Worm (Caenorhabditis elegans): ENCODE data around the gene ndx-2.

The ndx-2 gene

DNA sequence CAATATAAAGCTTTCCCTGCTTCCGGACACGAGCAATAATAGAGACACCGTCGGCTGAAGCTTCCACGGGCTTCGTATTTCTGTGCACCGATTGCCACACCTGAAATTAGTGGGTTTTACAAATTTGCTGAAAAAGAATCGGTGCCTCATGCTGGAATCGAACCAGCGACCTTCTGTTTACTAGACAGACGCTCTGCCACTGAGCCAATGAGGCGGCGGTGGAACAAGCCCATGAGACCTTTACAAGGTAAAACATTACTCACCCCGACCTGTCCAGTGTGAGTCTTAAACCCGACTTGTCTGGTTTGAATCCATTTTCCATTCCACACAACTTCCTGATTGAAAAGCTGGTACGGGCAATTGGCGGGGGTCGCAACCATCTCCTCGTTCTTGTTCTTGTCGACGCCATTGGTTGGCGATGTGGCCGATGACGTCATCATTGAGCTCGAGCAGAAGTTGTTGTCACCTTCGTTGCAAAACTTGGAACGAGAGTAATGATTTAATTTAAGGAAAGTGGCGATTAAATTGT is at the start of gene ndx-2:
Gene ndx-2, minus strand, starts transcription at position 479 of the 529 bp plus-strand sequence.
- TF ChIP-seq W03F9.2 (tag; optimal IDR thresholded peaks at IDR 0.05) (no peak), him-1 (tag; optimal IDR thresholded peaks at IDR 0.05) (no peak), dao-5 (tag; optimal IDR thresholded peaks at IDR 0.05) (peak; percentile 33)

DNA sequence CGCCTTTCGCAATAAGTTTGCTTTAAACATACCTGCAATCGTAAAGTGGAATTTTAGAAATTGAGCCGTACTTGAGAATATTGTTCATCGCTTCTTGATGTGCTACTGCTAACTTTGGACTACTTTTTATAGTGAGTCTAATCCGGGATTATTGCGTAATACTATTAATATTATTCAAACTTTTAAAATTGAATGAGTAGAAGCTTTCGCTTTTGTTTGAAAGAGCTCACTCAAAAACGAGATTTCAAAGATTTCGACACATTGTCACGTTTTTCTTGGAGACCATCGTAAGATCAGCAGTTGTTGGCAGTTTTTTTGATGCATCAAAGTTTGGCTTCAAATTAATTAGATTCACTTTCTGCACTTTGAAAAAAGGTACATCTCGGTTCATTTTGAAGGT is 48.7 kb upstream of the ndx-2 start, which contains the start of gene srt-28:
Gene srt-28, minus strand, starts transcription at position 101 of the 400 bp plus-strand sequence.
- TF ChIP-seq dao-5 (tag; optimal IDR thresholded peaks at IDR 0.05) (no peak), him-1 (tag; optimal IDR thresholded peaks at IDR 0.05) (no peak), W03F9.2 (tag; optimal IDR thresholded peaks at IDR 0.05) (no peak)

DNA sequence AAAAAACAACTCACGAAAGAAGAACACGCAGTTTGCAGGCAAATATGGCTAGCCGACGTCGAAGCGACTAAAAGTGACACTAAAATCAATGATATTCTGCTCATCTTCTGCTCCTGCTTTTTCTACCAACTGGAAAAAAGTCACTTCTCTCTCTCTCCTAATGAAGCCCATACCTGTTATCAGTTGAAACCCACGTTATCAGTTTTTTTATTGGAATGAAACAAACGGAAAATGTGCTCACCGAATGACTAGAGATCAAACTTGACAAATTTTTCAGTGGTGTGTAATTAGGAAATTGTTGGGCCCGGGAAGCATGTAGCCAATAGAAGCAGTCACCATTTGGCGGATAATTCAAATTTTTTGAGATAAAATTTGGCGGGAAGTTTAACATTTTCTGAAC is 46.6 kb upstream of the ndx-2 start, which contains the start of gene C24B9.3:
Gene C24B9.3, minus strand, starts transcription at position 171 of the 400 bp plus-strand sequence.
- TF ChIP-seq dao-5 (tag; optimal IDR thresholded peaks at IDR 0.05) (no peak), W03F9.2 (tag; optimal IDR thresholded peaks at IDR 0.05) (no peak), him-1 (tag; optimal IDR thresholded peaks at IDR 0.05) (no peak)

DNA sequence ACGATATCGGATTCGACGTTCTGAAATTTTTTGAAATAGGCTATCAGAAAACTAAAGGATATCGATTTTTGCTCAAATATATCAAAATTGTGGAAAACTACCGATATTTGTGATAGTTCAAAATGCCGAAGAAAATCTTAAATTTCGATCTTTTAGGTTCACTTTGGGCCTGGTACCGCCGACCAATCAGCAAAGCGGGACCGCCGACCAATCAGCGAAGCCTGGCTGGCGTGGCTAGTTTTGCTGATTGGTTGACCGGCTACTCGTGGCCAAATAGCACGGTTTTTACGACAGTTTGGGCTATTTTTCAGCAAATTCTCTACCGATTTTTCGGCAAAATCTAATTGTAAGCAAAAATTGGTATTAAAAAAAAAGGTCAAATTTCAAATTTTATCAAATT is 45.4 kb upstream of the ndx-2 start:
- no peak for TF ChIP-seq dao-5 (tag; optimal IDR thresholded peaks at IDR 0.05)

DNA sequence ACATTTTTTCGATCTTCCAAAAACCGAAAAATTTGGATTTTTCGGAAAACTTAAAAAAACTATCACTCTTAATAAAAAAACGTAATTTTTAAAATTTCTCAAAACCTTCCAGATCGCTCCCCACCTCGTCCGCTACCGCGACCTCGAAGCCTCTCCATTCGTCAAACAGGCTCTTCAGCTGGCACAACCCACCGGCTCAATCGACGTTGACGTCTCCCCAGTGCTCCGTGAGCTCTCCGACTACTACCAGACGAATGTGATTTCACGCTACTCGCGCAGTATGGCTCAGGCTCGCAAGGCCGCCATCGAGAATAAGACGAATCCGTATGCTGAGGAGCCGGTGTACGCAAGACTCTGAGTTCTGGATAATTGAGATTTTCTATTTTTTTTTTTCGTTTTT is 41.6 kb upstream of the ndx-2 start:
- TF ChIP-seq him-1 (tag; optimal IDR thresholded peaks at IDR 0.05) (no peak), W03F9.2 (tag; optimal IDR thresholded peaks at IDR 0.05) (no peak), dao-5 (tag; optimal IDR thresholded peaks at IDR 0.05) (no peak)

DNA sequence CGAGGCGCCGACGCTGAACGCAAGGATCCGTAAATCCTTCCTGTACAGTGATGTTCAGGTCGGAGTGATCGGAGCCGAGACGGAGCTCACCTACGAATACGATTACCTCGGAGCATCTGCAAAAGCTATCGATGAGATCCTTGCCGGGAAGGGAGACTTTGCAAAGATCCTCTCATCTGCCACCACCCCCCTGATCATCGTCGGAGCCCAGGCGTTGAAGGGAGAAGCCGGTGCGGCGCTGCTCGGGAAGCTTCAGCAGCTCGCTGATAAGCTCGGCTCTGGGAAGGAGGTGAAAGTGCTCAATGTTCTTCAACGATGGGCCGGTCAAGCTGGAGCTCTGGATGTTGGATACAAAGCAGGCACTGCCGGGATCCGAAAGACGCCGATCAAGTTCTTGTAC is 38.5 kb upstream of the ndx-2 start:
- TF ChIP-seq dao-5 (tag; optimal IDR thresholded peaks at IDR 0.05) (no peak), W03F9.2 (tag; optimal IDR thresholded peaks at IDR 0.05) (no peak), him-1 (tag; optimal IDR thresholded peaks at IDR 0.05) (no peak)

DNA sequence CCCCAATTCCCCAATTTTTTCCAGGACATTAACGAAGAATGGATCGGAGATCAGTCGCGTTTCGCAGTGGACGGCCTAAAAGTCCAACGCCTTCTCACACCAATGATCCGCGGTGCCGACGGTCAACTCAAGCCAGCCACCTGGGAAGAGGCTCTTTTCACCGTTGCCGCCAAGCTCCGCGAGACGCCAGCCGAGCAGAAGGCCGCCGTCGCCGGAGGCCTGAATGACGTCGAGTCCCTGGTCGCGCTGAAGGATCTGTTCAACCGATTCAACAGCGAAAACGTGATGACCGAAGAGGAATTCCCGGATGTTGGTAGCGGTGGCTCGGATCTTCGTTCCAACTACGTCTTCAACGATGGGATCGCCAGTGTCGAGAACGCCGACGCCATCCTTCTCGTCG is 38.1 kb upstream of the ndx-2 start:
- TF ChIP-seq dao-5 (tag; optimal IDR thresholded peaks at IDR 0.05) (no peak), him-1 (tag; optimal IDR thresholded peaks at IDR 0.05) (no peak), W03F9.2 (tag; optimal IDR thresholded peaks at IDR 0.05) (no peak)

DNA sequence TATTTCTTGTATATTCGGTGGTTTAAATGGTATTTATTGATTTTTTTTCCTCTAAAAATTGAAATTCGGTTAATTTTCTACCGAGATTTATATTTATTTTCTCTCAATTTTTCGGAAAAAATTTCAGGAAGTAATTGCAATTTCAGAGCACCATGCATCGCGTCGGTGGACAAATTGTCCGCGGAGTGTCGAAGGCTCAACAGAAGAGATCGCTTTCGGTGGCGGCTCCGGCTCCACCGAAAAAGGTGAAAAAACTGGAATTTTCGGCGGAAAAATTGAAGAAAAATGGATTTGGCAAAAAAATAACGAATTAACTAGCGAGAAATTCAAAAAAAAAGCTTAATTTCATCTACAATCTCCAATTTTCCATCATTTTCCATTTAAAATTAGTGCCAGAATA is 34.0 kb upstream of the ndx-2 start, which contains the start of gene nuo-5:
Gene nuo-5, plus strand, starts transcription at position 147 of the 400 bp plus-strand sequence.
- TF ChIP-seq him-1 (tag; optimal IDR thresholded peaks at IDR 0.05), result no peak
- TF ChIP-seq W03F9.2 (tag; optimal IDR thresholded peaks at IDR 0.05), result no peak
- no peak for TF ChIP-seq dao-5 (tag; optimal IDR thresholded peaks at IDR 0.05)

DNA sequence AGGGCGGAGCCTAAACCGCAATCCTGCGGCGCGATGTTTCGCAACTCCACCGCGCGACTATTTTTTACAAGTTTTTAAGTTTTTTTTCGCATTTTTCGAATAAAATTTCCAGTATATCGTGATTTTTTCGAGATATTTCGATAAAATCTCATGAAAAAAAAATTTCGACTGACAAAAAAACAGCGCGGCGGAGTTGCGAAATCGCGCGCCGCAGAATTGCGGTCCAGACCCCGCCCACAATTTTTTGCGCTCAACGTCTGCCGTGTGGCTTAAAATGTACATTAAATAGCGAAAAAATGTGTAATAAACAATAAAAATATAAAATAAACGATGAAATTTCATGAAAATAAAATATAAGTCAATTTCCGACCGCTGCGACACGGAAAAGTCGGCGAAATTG is 32.9 kb upstream of the ndx-2 start:
- TF ChIP-seq him-1 (tag; optimal IDR thresholded peaks at IDR 0.05) (no peak), dao-5 (tag; optimal IDR thresholded peaks at IDR 0.05) (no peak), W03F9.2 (tag; optimal IDR thresholded peaks at IDR 0.05) (no peak)

DNA sequence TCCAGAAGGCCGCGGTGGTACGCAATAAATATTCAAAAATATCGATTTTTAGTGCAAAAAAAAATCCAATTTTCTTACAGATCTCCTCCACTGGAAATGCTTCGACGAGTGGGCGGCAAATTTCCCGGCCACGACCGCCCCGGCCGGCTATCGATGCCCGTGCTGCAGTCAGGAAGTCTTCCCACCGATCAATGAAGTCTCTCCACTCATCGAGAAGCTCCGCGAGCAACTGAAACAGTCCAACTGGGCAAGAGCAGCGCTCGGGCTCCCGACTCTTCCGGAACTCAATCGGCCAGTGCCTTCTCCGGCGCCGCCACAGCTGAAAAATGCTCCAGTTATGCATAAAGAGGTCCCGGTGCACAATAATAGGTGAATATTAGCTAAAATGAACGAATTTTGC is 31.1 kb upstream of the ndx-2 start, which contains the start of gene Y45G12B.3:
Gene Y45G12B.3, minus strand, starts transcription at position 320 of the 400 bp plus-strand sequence.
- TF ChIP-seq dao-5 (tag; optimal IDR thresholded peaks at IDR 0.05) (no peak), him-1 (tag; optimal IDR thresholded peaks at IDR 0.05) (no peak), W03F9.2 (tag; optimal IDR thresholded peaks at IDR 0.05) (no peak)

DNA sequence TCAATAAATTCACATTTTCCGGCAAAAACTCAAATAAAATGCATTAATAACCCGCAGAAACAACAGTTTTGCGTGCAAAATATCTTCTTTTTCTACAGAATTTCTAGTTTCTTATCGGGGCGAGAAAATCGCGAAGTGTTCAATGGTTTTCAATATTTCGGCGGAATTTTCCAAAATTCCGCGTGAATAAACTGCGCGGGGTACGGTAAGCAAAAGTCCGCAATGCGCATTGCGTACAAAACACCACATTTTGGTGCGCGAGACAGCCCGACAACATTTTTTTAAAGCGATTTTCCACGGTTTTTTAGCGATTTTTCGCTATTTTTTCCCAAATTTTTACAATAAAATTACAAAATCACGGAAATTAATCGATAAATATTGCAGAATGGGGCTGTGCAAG is 29.6 kb upstream of the ndx-2 start, which contains the start of gene Y45G12B.2:
Gene Y45G12B.2, plus strand, starts transcription at position 383 of the 400 bp plus-strand sequence.
- no peak for TF ChIP-seq him-1 (tag; optimal IDR thresholded peaks at IDR 0.05)
- TF ChIP-seq W03F9.2 (tag; optimal IDR thresholded peaks at IDR 0.05), result peak; percentile 43

DNA sequence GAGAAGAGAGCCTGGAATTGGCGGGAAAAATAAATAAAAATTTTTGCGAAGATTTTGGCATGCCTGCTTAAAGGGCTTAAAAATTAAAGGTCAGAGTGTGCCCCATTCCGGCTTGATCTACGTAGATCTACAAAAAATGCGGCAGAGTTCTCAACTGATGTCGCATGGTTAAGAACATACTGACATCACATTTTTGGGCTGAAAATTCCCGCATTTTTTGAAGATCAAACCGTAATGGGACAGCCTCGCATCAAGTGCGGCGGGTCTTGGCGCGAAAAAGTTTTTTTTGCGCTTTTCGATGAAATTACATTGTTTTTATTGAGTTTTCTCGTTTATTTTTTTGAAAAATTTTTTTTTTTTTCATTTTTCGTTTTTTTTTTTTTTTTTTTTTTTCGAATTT is 26.1 kb upstream of the ndx-2 start:
- TF ChIP-seq W03F9.2 (tag; optimal IDR thresholded peaks at IDR 0.05) (no peak), dao-5 (tag; optimal IDR thresholded peaks at IDR 0.05) (no peak), him-1 (tag; optimal IDR thresholded peaks at IDR 0.05) (no peak)

DNA sequence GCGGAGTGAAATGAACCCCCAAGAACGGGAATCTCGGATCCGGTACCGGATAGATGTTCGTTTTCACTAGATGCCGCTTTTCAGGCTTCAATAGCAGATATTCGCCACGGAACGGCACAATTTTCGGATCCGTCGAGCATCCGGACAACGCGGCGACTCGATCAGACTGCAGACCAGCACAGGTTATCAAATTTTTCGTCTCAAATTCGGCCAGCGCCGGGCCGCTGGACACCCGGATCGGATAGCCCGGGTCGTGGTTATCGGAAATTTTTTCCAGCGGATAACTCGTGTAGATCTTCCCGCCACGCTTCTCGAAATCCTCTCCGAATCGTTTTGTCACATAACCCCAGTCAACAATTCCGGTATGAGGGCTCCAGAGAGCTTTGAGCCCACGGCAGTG is 25.7 kb upstream of the ndx-2 start:
- TF ChIP-seq W03F9.2 (tag; optimal IDR thresholded peaks at IDR 0.05) (no peak), him-1 (tag; optimal IDR thresholded peaks at IDR 0.05) (no peak), dao-5 (tag; optimal IDR thresholded peaks at IDR 0.05) (no peak)

DNA sequence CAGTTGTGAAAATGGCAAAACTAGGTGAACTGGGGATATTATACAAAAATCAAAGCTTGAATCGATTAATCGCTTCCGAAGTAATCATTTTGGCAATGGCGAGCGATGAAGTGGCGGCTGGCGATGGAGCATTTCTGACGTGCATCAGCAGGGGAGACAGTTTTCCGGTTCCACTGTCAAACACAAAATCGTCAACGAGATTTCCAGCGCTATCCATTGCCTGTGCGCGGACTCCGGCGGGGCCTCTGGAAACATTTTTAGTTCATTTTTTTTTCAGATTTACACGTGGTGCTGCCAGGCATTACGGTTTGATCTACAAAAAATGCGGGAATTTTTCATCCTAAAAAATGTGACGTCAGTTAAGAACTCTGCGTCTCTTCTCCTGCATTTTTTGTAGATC is 23.8 kb upstream of the ndx-2 start:
- TF ChIP-seq W03F9.2 (tag; optimal IDR thresholded peaks at IDR 0.05) (no peak), him-1 (tag; optimal IDR thresholded peaks at IDR 0.05) (no peak), dao-5 (tag; optimal IDR thresholded peaks at IDR 0.05) (no peak)

DNA sequence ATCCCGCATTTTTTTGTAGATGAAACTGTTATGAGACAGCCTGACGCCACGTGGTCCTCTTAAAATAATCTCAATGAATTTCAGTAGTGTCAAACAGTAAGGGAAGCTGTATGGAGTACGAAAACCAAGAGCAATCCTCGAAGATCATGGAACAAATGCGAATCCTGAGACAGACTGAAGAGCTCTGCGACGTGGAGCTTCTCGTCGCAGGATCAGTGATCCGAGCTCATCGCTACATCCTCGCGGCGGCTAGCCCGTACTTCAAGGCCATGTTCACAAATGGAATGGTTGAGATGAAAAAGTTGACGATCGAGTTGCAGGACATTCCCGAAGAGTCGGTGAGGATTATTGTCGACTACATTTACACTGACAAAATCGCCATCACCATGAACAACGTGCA is 19.4 kb upstream of the ndx-2 start:
- no peak for TF ChIP-seq W03F9.2 (tag; optimal IDR thresholded peaks at IDR 0.05)
- TF ChIP-seq dao-5 (tag; optimal IDR thresholded peaks at IDR 0.05), result no peak
- TF ChIP-seq him-1 (tag; optimal IDR thresholded peaks at IDR 0.05), result no peak
